Fruit fly (Drosophila melanogaster) whole organism, embryonic: Measurements from ENCODE around the gene Kdm5.

Experiments
- Abd-B ChIP-seq: fragments of 200-800 bp; sonication (Bioruptor generic); optimal IDR thresholded peaks from 2 replicates; lab custom pipeline; 2018; ENCODE audit warnings: missing biosample characterization, mild to moderate bottlenecking, missing genetic modification characterization, moderate library complexity
- Antp ChIP-seq: fragments of 200-800 bp; sonication (Bioruptor generic); optimal IDR thresholded peaks from 3 replicates; lab custom pipeline; 2016; ENCODE audit warnings: missing biosample characterization, missing genetic modification characterization
- Asciz ChIP-seq: fragments of 200-800 bp; sonication (Bioruptor generic); optimal IDR thresholded peaks from 2 replicates; lab custom pipeline; 2017; ENCODE audit warnings: missing biosample characterization, mild to moderate bottlenecking, missing genetic modification characterization, missing genetic modification reagents
- BEAF-32 ChIP-seq: fragments of 200-800 bp; sonication (Bioruptor generic); optimal IDR thresholded peaks from 3 replicates; lab custom pipeline; 2017; ENCODE audit warnings: missing biosample characterization, missing genetic modification characterization, mild to moderate bottlenecking, moderate library complexity, missing genetic modification reagents
- CG10267 ChIP-seq: fragments of 200-800 bp; sonication (Bioruptor generic); optimal IDR thresholded peaks from 2 replicates; lab custom pipeline; 2018; ENCODE audit warnings: missing biosample characterization, mild to moderate bottlenecking, missing genetic modification characterization, moderate library complexity
- CG12219 ChIP-seq: fragments of 200-800 bp; sonication (Bioruptor generic); optimal IDR thresholded peaks from 3 replicates; lab custom pipeline; 2018; ENCODE audit warnings: missing biosample characterization, mild to moderate bottlenecking, missing genetic modification characterization
- CG15011 ChIP-seq: fragments of 200-800 bp; sonication (Bioruptor generic); optimal IDR thresholded peaks from 3 replicates; lab custom pipeline; 2018; ENCODE audit warnings: missing biosample characterization, mild to moderate bottlenecking, missing genetic modification characterization
- CG1529 ChIP-seq: fragments of 200-800 bp; sonication (Bioruptor generic); optimal IDR thresholded peaks from 3 replicates; lab custom pipeline; 2018; ENCODE audit warnings: missing biosample characterization, missing genetic modification characterization
- CG15479 ChIP-seq: fragments of 200-800 bp; sonication (Bioruptor generic); optimal IDR thresholded peaks from 3 replicates; lab custom pipeline; 2019; ENCODE audit warnings: missing biosample characterization, mild to moderate bottlenecking, missing genetic modification characterization, moderate library complexity
- CG15696 ChIP-seq: fragments of 200-800 bp; sonication (Bioruptor generic); optimal IDR thresholded peaks from 2 replicates; lab custom pipeline; 2019; ENCODE audit warnings: missing biosample characterization, mild to moderate bottlenecking, missing genetic modification characterization, moderate library complexity
- CG18599 ChIP-seq: fragments of 200-800 bp; sonication (Bioruptor generic); optimal IDR thresholded peaks from 3 replicates; lab custom pipeline; 2017; ENCODE audit warnings: missing biosample characterization, missing genetic modification characterization, mild to moderate bottlenecking, moderate library complexity, missing genetic modification reagents
- CG30020 ChIP-seq: fragments of 200-800 bp; optimal IDR thresholded peaks from 2 replicates; lab custom pipeline; 2019; ENCODE audit warnings: missing biosample characterization, mild to moderate bottlenecking, missing genetic modification characterization, moderate library complexity
- CG33557 ChIP-seq: fragments of 200-800 bp; sonication (Bioruptor generic); optimal IDR thresholded peaks from 2 replicates; lab custom pipeline; 2019; ENCODE audit warnings: missing biosample characterization, mild to moderate bottlenecking, missing genetic modification characterization, moderate library complexity
- CG6272 ChIP-seq: fragments of 200-800 bp; sonication (Bioruptor generic); IDR thresholded peaks from 2 replicates; pipeline ENCODE4 v1.3.6; 2022; ENCODE audit warnings: missing biosample characterization, missing genetic modification characterization
- CG8281 ChIP-seq: fragments of 200-800 bp; sonication (Bioruptor generic); optimal IDR thresholded peaks from 2 replicates; lab custom pipeline; 2018; ENCODE audit warnings: missing biosample characterization, mild to moderate bottlenecking, missing genetic modification characterization, moderate library complexity
- CG9797 ChIP-seq: fragments of 200-800 bp; sonication (Bioruptor generic); optimal IDR thresholded peaks from 3 replicates; lab custom pipeline; 2018; ENCODE audit warnings: missing biosample characterization, mild to moderate bottlenecking, missing genetic modification characterization
- CG9876 ChIP-seq: fragments of 200-800 bp; sonication (Bioruptor generic); optimal IDR thresholded peaks from 2 replicates; lab custom pipeline; 2016; ENCODE audit warnings: missing biosample characterization, missing genetic modification characterization
- Dp ChIP-seq: fragments of 200-800 bp; sonication (Bioruptor generic); optimal IDR thresholded peaks from 2 replicates; lab custom pipeline; 2018; ENCODE audit warnings: missing biosample characterization, mild to moderate bottlenecking, missing genetic modification characterization, moderate library complexity
- Fer1 ChIP-seq: fragments of 200-800 bp; sonication (Bioruptor generic); optimal IDR thresholded peaks from 2 replicates; lab custom pipeline; 2017; ENCODE audit warnings: missing biosample characterization, mild to moderate bottlenecking, missing genetic modification characterization
- GATAe ChIP-seq: fragments of 200-800 bp; sonication (Bioruptor generic); conservative IDR thresholded peaks from 2 replicates; pipeline ENCODE4 v1.3.6; 2022; ENCODE audit warnings: missing biosample characterization, missing genetic modification characterization
- Jarid2 ChIP-seq: fragments of 200-800 bp; sonication (Bioruptor generic); optimal IDR thresholded peaks from 3 replicates; lab custom pipeline; 2017; ENCODE audit warnings: mild to moderate bottlenecking, missing biosample characterization, missing genetic modification reagents, missing genetic modification characterization
- Scr ChIP-seq: fragments of 200-800 bp; sonication (Bioruptor generic); IDR thresholded peaks from 2 replicates; pipeline ENCODE4 v1.3.6; 2022; ENCODE audit warnings: missing biosample characterization, missing genetic modification characterization; ENCODE audit not compliant: partially characterized antibody
- Trl ChIP-seq, 3 experiments: fragments of >200 bp in 2 of 3; fragments of 200-800 bp in 1 of 3; sonication (Bioruptor generic) in 1 of 3; optimal IDR thresholded peaks; 2 replicates in 1 of 3; 3 replicates in 2 of 3; lab custom pipeline; 2016 to 2017; ENCODE audit warnings: missing biosample characterization in 1 of 3, missing genetic modification characterization in 1 of 3
- Vsx1 ChIP-seq: fragments of 200-800 bp; sonication (Bioruptor generic); optimal IDR thresholded peaks from 2 replicates; lab custom pipeline; 2017; ENCODE audit warnings: missing biosample characterization, mild to moderate bottlenecking, missing genetic modification characterization, missing genetic modification reagents
- bcd ChIP-seq: fragments of 200-800 bp; sonication (Bioruptor generic); optimal IDR thresholded peaks from 2 replicates; lab custom pipeline; 2017; ENCODE audit warnings: missing biosample characterization, mild to moderate bottlenecking, missing genetic modification characterization
- bigmax ChIP-seq: fragments of 200-800 bp; sonication (Bioruptor generic); optimal IDR thresholded peaks from 2 replicates; lab custom pipeline; 2018; ENCODE audit warnings: missing biosample characterization, mild to moderate bottlenecking, missing genetic modification characterization
- bsh ChIP-seq, 2 experiments: fragments of 200-800 bp; sonication (Bioruptor generic); optimal IDR thresholded peaks; 2 replicates each; lab custom pipeline; 2017 to 2018; ENCODE audit warnings: mild to moderate bottlenecking in 2 of 2, missing biosample characterization in 2 of 2, missing genetic modification characterization in 2 of 2, moderate library complexity in 1 of 2
- cas ChIP-seq: fragments of 200-800 bp; sonication (Bioruptor generic); IDR thresholded peaks from 2 replicates; pipeline ENCODE4 v1.3.6; 2022; ENCODE audit warnings: missing biosample characterization, missing genetic modification characterization
- cato ChIP-seq: fragments of 200-800 bp; sonication (Bioruptor generic); optimal IDR thresholded peaks from 2 replicates; lab custom pipeline; 2016; ENCODE audit warnings: missing biosample characterization, missing genetic modification characterization, borderline replicate concordance
- caup ChIP-seq: fragments of 200-800 bp; sonication (Bioruptor generic); optimal IDR thresholded peaks from 3 replicates; lab custom pipeline; 2017; ENCODE audit warnings: missing biosample characterization, mild to moderate bottlenecking, missing genetic modification characterization, moderate library complexity; ENCODE audit not compliant: severe bottlenecking
- exex ChIP-seq: fragments of 200-800 bp; sonication (Bioruptor generic); optimal IDR thresholded peaks from 4 replicates; lab custom pipeline; 2018; ENCODE audit warnings: missing biosample characterization, mild to moderate bottlenecking, missing genetic modification characterization, moderate library complexity
- hkb ChIP-seq, 2 experiments: fragments of 200-800 bp in 1 of 2; fragments of >200 bp in 1 of 2; sonication (Bioruptor generic) in 1 of 2; IDR thresholded peaks in 1 of 2; optimal IDR thresholded peaks in 1 of 2; 2 replicates each; pipeline versions ENCODE4 v1.3.6 to Lab custom; 2017 to 2022; ENCODE audit warnings: missing biosample characterization in 1 of 2, missing genetic modification characterization in 1 of 2
- lola ChIP-seq, 3 experiments: fragments of >200 bp in 2 of 3; fragments of 200-800 bp in 1 of 3; sonication (Bioruptor generic) in 1 of 3; optimal IDR thresholded peaks; 2 replicates each; lab custom pipeline; 2017 to 2019; ENCODE audit warnings: missing biosample characterization in 3 of 3, missing genetic modification characterization in 3 of 3, mild to moderate bottlenecking in 1 of 3, moderate library complexity in 1 of 3
- nmo ChIP-seq: fragments of 200-800 bp; sonication (Bioruptor generic); optimal IDR thresholded peaks from 2 replicates; lab custom pipeline; 2018; ENCODE audit warnings: missing biosample characterization, mild to moderate bottlenecking, missing genetic modification characterization, moderate library complexity
- org-1 ChIP-seq: fragments of 200-800 bp; sonication (Bioruptor generic); optimal IDR thresholded peaks from 2 replicates; lab custom pipeline; 2017; ENCODE audit warnings: missing biosample characterization, missing genetic modification characterization
- otp ChIP-seq: fragments of 200-800 bp; sonication (Bioruptor generic); IDR thresholded peaks from 3 replicates; pipeline ENCODE4, ENCODE4 v1.3.6; 2022; ENCODE audit warnings: missing biosample characterization, missing genetic modification characterization
- phol ChIP-seq: fragments of 200-800 bp; sonication (Bioruptor generic); optimal IDR thresholded peaks from 3 replicates; lab custom pipeline; 2018; ENCODE audit warnings: missing biosample characterization, mild to moderate bottlenecking, missing genetic modification characterization, moderate library complexity
- pita ChIP-seq: fragments of 200-800 bp; sonication (Bioruptor generic); optimal IDR thresholded peaks from 2 replicates; lab custom pipeline; 2017; ENCODE audit warnings: missing biosample characterization, mild to moderate bottlenecking, missing genetic modification characterization
- pzg ChIP-seq: fragments of 200-800 bp; sonication (Bioruptor generic); optimal IDR thresholded peaks from 3 replicates; lab custom pipeline; 2018; ENCODE audit warnings: missing biosample characterization, mild to moderate bottlenecking, missing genetic modification characterization, moderate library complexity
- sob ChIP-seq: fragments of 200-800 bp; sonication (Bioruptor generic); IDR thresholded peaks from 2 replicates; pipeline ENCODE4 v1.3.6; 2022; ENCODE audit warnings: missing biosample characterization, missing genetic modification characterization
- twi ChIP-seq: fragments of 200-800 bp; optimal IDR thresholded peaks from 2 replicates; lab custom pipeline; 2019; ENCODE audit warnings: missing biosample characterization, mild to moderate bottlenecking, missing genetic modification characterization, moderate library complexity
- unc-4 ChIP-seq: fragments of 200-800 bp; sonication (Bioruptor generic); IDR thresholded peaks from 2 replicates; pipeline ENCODE4 v1.3.6; 2022; ENCODE audit warnings: missing biosample characterization, missing genetic modification characterization; ENCODE audit not compliant: partially characterized antibody

The Kdm5 gene

DNA sequence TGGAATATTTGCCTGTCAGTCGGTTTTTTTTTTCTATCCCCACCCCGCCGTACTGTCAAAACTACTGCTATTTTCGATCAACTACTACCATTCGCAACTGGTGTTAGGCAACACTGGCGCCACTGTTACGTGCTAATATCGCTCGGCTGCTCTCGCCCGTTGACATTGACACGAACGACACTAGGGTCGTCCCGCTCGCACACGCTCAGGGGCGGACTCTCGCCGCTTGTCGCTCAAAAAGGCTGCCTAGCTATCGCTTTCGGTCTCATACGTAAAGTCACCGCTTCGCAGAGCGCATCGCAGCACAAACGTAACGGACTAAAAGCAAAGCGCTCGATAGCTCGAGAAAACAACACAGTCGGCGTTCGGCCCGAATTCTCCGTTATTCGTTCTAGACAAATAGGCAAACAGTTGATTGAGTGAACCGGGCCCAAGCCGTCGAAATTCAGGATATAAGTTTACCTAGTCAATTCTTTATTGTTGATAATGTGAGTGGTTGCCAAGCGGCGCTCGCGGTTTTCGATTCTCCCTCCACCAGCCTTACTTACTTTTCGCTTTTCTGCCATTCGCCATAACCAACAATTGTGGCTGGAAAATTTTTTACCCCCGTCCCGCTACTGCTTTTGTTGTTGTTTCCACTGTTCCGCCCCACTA lies 16.8 kb downstream of the Kdm5 start (continued):
- TF ChIP-seq exex (tag; lab: Kevin White, UChicago), result peak; percentile 4

DNA sequence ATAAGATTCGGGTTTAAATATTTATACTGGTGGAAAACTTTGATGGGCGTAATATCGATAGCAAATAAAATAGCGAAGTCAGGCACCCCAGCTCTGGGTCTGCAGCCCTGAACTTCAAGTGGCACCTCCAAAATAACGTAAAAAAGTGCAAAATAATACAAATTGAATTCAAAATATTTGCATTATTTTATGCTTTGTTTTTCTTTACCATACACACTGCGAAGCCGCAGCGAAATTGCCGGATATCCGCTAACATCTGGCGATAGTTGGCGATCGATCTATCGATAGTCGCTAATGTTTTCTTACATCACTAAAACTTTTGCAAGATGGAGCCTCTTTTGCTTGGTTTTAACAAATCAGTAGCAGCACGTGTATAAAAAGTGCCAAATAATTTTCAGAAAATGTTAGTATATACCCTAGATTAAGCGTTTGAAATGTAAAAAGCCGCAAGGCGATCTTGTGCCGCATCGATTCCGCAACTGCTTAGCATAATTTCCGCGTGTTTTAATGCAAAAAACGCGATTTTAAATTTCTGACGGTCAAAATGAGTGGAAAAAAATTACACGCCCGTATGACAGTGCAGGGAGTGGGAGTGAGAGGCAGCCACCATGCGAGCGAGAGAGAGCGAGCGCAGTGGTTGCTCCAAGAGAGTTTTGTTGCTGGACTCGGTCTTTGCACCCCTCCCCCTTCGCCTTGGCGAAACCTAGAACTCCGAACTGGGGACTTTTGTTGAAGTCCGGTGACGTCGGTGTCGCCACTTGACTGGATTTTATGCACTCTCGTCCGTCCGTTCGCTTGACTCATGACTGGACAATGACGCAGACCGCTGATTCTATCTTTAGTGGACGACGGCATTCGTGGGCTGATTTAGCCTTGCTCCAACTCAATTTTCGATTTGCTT lies 17.6 kb downstream of the Kdm5 start, which contains the start of gene eIF4A:
TSS of gene eIF4A (plus strand) at position 332 of the 901 bp plus-strand sequence.
- TF ChIP-seq cas (GFP tag; lab: Robert Waterston, UW) (no peak), GATAe (GFP tag; lab: Robert Waterston, UW) (no peak), CG15696 (peak; percentile 12), Antp (GFP tag; lab: Kevin White, UChicago) (no peak), sob (no peak), Fer1 (GFP tag; lab: Kevin White, UChicago) (peak; percentile 23), unc-4 (GFP tag; lab: Robert Waterston, UW) (no peak), bcd (GFP tag; lab: Kevin White, UChicago) (peak; percentile 42), CG12219 (peak; percentile 17), cato (GFP tag; lab: Kevin White, UChicago) (no peak), Jarid2 (GFP tag; lab: Kevin White, UChicago) (peak; percentile 1), CG1529 (GFP tag; lab: Kevin White, UChicago) (peak; percentile 0), bsh (GFP tag; optimal IDR thresholded peaks at IDR 0.05; lab: Kevin White, UChicago) (peak in 1 of 2 experiments; percentile 22), CG33557 (GFP tag; lab: Kevin White, UChicago) (peak; percentile 25), CG9797 (peak; percentile 8), CG10267 (tag; lab: Kevin White, UChicago) (peak; percentile 38), org-1 (peak; percentile 16), bigmax (GFP tag; lab: Kevin White, UChicago) (peak; percentile 40), otp (GFP tag; lab: Robert Waterston, UW) (no peak), CG6272 (GFP tag; lab: Robert Waterston, UW) (0 out of 2 replicates have a peak, but pooled peaks have one; percentile 43), CG18599 (GFP tag; lab: Kevin White, UChicago) (peak; percentile 11), pita (GFP tag; lab: Kevin White, UChicago) (peak; percentile 66), CG15011 (GFP tag; lab: Kevin White, UChicago) (peak; percentile 23), phol (tag; lab: Kevin White, UChicago) (peak; percentile 99), pzg (GFP tag; lab: Kevin White, UChicago) (peak; percentile 71), lola (GFP tag; optimal IDR thresholded peaks at IDR 0.05; lab: Kevin White, UChicago) (peak in 1 of 3 experiments; percentile 29), Asciz (GFP tag; lab: Kevin White, UChicago) (peak; percentile 23), Abd-B (peak; percentile 57), CG30020 (peak; percentile 66), BEAF-32 (peak; percentile 96), nmo (GFP tag; lab: Kevin White, UChicago) (peak; percentile 65), Dp (peak; percentile 50), Trl (optimal IDR thresholded peaks at IDR 0.05; lab: Kevin White, UChicago) (peak; percentile 84 to 90), Trl (GFP tag; optimal IDR thresholded peaks at IDR 0.05; lab: Kevin White, UChicago) (no peak), hkb (optimal IDR thresholded peaks at IDR 0.05; lab: Kevin White, UChicago) (peak; percentile 41), hkb (GFP tag; IDR thresholded peaks at IDR 0.05; lab: Robert Waterston, UW) (no peak), twi (tag; lab: Kevin White, UChicago) (peak; percentile 45), caup (peak; percentile 67), CG9876 (GFP tag; lab: Kevin White, UChicago) (peak; percentile 7), CG8281 (tag; lab: Kevin White, UChicago) (no peak), Scr (no peak), CG15479 (GFP tag; lab: Kevin White, UChicago) (no peak), Vsx1 (GFP tag; lab: Kevin White, UChicago) (peak; percentile 26)
